Fruit fly (Drosophila melanogaster): ENCODE data around the gene ZnT77C.
A peak's percentile ranks its signal among the peaks of the same experiment; 100 is the strongest.
"Not testable (repeated sequence)": the region's sequence is repeated elsewhere in the genome, so short reads cannot be mapped to it uniquely, and the experiment has no call there.

The ZnT77C gene

DNA sequence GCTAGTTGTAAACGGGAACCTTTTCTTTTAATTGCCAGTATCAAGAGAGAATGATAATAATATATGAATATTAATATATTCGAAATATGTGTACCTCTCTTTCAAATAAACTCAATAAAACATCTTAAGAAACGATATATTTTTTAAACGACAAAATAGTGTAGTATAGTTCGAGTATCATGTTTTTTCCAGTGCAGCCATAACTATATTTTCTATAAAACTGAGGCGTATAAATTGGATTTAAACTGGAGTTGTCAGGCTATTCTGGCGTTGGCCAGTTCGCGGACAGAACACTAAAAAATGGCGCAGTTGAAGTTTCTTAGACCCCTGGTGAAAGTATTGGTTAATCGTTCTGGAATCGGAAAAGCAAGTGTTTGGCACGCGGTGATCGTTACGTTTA, 9.2 kb upstream of the ZnT77C start, which contains the start of gene CG17637:
Gene CG17637, plus strand, starts transcription at position 301 of the 400 bp plus-strand sequence.
- not testable (repeated sequence) for TF ChIP-seq CTCF, CG8478 (optimal IDR thresholded peaks at IDR 0.05)

DNA sequence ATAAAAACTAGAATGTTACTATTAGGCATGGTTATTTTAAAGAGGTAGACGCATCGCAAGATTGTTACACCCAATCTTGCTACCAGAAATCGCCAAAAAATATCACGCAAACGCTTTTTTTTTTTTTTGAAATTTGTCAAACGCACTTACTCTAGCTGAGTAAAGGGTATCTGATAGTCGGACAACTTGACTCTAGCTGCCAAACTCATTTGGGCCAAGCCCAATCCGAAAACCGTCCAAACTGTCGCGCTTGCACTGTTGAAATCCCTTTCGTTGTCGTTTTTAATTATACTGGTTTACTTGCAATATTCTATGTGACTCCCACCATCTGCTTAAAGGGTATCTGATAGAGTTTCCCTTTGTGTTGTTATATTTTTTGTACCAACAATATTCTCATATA, 8.5 kb upstream of the ZnT77C start:
- TF ChIP-seq CG8478 (optimal IDR thresholded peaks at IDR 0.05) (no peak), CTCF (optimal IDR thresholded peaks at IDR 0.05) (no peak)

DNA sequence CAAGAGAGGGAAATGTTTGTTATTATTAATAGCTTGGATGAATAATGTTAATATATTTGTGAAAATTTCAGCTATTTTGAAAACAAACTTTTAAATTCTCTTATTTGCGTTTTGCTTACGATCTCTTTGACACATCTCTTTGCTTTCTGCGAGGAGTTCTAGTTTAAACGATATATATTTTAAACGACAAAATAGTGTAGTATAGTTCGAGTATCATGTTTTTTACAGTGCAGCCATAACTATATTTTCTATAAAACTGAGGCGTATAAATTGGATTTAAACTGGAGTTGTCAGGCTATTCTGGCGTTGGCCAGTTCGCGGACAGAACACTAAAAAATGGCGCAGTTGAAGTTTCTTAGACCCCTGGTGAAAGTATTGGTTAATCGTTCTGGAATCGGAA, 4.8 kb upstream of the ZnT77C start, which contains the start of gene CG18281:
Gene CG18281, plus strand, starts transcription at position 301 of the 400 bp plus-strand sequence.
- not testable (repeated sequence) for TF ChIP-seq CG8478, CTCF (optimal IDR thresholded peaks at IDR 0.05)

DNA sequence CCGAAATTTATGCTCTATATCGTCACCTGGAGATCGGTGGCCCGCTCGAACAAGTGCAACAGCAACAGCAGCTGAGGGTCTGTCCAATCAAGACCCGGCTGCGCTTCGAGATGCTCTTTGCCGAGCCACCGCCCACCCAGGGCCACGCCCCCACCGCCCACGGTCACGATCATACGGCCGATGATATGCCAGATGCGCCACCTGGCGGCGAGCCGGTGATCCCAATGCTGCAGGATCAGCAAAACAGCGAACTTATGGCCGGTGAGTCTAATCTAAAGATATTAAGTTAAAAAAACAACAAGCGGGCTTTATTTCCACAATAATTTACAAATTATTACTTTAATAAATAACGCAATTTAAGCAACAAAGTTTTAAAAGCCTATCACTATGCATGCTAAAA, 3.5 kb upstream of the ZnT77C start:
- TF ChIP-seq CG8478 (optimal IDR thresholded peaks at IDR 0.05) (no peak), CTCF (optimal IDR thresholded peaks at IDR 0.05) (peak; percentile 81 to 84)

DNA sequence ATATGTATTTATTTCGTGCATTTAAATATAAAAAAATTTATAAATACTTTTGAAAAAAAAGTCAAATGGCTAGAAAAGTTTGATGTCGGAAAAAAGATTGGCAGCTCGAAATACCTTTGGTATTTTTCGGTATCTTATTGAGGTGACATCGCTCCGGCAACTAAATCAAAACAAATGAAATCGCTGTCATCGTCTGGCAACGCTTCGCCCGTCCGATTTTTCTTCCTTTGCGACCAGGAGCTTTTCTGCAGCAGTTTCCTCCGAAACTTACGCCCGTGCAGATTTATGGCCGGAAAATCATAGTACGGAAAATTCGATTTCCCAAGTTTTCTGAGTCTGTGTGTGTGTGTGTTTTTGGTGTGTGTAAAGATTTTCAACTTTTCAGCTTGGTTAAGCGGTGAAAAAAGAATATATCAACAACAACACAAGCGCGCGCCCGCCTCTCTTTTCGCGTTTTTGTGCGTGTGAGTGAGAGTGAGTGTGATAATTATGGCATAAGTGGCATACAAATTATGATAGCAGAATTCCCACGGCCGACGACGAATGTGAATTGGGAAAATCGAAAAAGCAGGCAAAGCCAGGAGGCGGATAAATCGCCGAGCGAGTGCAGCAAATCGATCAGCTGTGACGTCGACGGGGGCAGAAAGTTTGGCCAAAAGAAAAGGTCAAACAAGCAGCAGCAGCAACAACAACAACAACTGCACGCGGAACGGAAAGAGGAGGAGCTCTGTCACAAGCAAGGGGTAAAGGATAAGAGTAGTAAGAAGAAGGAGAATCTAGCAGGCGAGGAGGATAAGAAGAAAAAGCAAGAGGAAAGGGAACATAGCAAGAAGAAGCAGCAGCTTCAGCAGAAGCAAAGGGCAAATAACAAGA, 2.6 kb upstream of the ZnT77C start, which contains the start of gene CG32425:
Gene CG32425, plus strand, starts transcription at position 200 of the 873 bp plus-strand sequence.
- TF ChIP-seq CTCF (optimal IDR thresholded peaks at IDR 0.05) (peak; percentile 14 to 39), CG8478 (optimal IDR thresholded peaks at IDR 0.05) (no peak)

DNA sequence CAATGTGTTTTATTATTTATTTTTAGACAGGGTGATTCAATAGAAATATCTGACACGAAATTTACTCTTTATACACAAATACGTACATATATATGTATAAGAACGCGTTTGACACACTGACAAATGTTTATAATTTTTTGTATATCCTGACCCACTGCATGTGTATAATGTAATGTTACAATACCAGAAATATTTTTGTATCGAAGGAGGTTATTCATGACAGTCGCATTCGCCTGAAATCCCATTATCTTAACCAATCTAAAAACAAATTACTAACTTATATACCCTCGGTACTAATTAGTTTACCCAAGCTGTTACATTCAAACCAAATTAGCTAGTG, 489 bp downstream of the ZnT77C start:
- no peak for TF ChIP-seq CG8478 (optimal IDR thresholded peaks at IDR 0.05)
- TF ChIP-seq CTCF (optimal IDR thresholded peaks at IDR 0.05) = no peak

DNA sequence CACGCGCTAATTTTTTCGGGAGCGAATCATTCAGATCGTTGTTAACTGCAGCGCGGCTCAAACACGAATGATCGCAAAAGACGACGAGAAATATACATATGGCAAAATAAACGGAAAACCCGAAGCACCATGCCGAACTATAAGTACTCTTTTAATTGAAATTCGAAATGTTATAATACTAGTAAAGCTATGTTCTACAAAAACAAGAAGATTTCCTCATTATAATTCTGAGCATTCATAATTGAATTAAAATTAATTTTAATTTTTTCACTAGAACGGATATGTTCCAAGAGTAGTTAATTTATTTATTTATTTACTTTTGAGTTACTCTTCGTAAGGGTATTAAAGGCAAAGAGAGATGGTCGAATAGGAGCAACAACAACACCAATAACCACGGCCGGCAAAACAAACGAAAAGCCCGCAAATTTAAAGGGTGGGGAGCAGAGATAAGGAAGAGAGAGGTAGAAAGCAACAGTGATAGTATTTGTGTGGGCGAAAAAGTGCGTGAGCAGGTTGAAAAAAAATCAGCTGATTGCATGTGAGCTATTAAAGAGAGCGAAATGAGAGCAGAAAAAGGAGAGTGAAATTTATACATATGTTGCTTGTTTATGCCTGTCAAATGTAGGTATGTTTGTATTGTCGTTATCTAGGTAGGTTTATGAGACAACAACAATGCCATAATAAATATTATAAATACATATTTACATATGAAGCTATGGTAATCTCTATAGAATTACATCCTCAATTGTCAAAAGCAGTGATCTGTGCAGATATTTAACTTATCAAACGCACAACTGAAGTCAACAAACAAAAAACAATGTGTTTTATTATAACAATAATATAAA, 1.1 kb downstream of the ZnT77C start:
- no peak for TF ChIP-seq CTCF (optimal IDR thresholded peaks at IDR 0.05)
- TF ChIP-seq CG8478 (optimal IDR thresholded peaks at IDR 0.05) = no peak

DNA sequence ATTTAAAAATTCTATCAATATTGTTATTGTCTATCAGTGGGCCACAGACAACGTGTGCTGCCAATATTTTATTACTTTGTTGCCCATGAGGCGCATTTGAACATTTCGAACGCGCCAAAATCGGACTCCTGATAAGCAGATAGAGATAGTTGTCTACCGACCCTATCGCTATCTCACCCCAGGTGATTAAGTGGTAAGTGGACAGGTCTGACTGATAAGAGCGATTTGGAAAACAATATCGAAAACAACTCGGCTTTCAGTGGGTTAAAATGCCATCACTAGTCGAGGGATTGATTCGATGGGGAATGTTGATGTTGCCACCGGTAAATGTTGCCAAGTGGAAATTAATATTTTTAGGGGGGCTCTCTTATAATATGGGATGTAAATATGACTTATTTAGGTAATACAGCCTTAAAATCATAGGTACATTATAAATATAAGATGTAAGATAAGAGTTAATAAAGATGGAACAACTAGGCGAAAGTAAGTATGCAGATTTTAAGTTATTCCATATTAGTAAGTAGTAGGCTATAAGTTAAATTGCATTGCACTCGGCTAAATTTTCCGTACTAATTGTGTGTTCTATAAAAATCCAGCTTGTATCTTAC, 3.1 kb downstream of the ZnT77C start, which contains the start of gene ND-39:
Gene ND-39, plus strand, starts transcription at position 558 of the 608 bp plus-strand sequence.
- no peak for TF ChIP-seq CG8478 (optimal IDR thresholded peaks at IDR 0.05)
- TF ChIP-seq CTCF (optimal IDR thresholded peaks at IDR 0.05) = no peak

DNA sequence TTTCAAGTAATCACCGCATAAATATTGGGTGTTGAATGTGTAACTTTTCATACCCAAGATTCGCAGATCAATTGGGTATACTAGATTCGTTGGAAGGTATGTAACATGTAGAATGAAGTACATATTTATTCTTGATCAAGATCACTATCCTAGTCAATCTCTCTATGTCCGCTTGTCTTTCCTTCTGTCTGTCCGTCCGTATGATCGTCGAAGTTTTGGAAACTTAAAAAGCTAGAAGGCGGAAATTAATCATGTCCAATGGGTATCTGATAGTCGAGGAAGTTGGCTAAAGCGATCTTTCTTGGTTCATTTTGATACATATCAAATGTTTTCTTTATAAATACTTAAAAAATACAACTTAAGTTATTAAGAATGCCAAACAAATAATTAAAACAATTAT, 7.1 kb downstream of the ZnT77C start:
- TF ChIP-seq CTCF (optimal IDR thresholded peaks at IDR 0.05) = no peak
- TF ChIP-seq CG8478 (optimal IDR thresholded peaks at IDR 0.05) = no peak

DNA sequence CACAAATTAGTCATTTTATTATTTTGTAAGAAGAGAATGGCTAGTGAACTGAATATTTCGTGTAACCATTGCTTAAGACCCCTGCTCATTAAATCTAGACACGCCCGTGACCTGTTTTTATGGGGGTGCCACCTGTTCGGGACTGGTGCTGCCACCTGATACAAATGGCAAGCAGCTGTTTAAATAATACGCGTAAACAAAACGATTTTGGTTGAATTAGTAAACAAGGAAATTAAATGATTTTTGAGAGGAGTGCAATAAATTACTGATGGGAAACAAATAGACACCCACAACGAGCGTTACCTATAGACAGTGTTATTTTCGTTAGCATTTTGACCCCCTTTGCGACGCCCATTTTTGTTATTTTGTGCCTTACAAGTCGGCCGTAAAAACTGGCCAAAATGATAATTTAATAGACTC, 19.9 kb downstream of the ZnT77C start:
- TF ChIP-seq CG8478 (optimal IDR thresholded peaks at IDR 0.05) (no peak), CTCF (optimal IDR thresholded peaks at IDR 0.05) (no peak)

DNA sequence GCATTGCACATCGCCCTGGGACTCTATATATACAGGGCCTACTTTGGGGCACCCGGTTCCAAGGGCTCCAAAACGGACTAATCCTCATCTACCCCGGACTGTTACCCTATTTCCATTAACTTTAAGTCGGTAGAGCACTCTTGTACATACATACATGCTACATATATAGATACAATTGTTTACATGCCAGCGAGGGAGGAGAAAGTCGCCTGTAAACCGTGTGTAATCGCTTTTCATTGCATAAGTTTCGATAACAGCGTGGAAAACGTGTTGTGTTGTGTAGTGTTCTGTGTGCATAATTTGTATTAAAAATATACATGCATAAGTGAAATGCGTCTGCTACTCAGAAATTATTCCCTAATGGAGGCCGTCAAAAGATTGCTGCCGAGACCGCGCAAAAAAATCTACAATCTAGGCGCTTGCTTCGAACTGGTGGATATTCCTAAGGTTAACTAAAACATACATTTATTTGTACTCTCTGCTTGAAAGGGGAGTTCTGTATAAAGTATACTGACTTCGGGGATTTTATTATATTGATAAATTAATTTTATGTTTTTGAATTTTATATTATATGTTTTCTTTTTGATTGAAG, 20.4 kb downstream of the ZnT77C start, which contains the start of gene isoQC:
Gene isoQC, plus strand, starts transcription at position 270 of the 592 bp plus-strand sequence.
- no peak for TF ChIP-seq CTCF (optimal IDR thresholded peaks at IDR 0.05)
- TF ChIP-seq CG8478 (optimal IDR thresholded peaks at IDR 0.05) = no peak

DNA sequence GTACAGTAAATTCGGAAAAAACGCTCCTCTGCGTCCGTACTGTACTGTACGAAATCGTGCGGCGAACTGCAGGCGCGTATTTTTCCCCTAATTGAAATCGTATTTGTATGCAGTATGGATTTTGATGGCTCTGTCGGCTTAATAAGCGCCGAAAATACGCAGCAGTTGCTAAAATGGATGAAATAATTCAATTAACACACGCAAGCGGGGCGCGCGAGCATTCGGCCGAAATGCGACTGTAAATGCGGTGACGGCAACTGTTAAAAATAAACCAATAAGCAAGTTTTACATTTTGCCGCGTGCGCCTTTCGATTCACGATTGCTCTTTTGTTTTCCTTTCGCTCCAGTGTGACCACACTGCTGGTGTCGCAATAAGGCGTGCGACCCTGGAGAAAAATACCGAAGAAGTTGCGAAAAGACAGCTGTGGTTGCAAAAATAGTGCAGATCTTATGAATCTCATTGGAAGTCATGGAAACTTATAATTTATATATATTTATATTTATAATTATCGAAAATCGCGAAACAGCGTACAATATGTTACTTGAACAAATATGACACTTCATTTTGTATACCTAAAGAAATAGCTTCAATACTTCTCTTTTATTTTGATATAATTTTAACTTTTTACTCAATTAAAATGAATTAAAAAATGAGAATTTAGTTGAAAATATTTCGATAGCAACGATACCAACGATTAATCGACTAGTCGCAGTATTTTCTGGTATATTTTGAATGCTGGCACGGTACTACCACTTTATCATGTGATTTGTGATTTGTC, 21.5 kb downstream of the ZnT77C start, which contains the start of the genes CG32428 and CG5969:
Gene CG32428, minus strand, starts transcription at position 703 of the 779 bp plus-strand sequence.
Gene CG5969, plus strand, starts transcription at position 763 of the 779 bp plus-strand sequence.
- no peak for TF ChIP-seq CG8478 (optimal IDR thresholded peaks at IDR 0.05)
- TF ChIP-seq CTCF (optimal IDR thresholded peaks at IDR 0.05) = no peak

DNA sequence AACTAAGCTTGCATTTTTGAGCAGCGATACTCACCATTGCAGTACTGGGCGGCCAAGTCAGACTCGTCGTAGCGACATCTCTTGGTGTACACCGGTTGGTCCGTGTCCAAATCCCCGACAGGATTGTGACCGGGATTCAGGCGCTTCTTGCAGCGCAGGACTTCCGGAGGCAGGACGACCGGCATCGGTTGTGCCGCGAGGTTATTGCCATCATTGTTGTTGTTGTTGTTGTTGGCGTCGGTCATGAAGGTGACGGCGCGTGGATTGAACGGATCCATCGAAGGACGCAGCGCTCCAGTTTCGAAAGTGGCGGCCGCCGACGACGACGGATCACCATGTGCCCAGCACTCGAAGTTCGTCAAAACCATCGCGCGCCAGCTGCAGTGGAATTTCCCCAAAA, 22.1 kb downstream of the ZnT77C start:
- TF ChIP-seq CG8478 (optimal IDR thresholded peaks at IDR 0.05) (no peak), CTCF (optimal IDR thresholded peaks at IDR 0.05) (no peak)

All from S2 (cell line).